Fruit fly (Drosophila melanogaster) whole organism, wandering third instar larva: ENCODE measurements around the gene Fst.

Experiments
- brk ChIP-seq: fragments of 200-800 bp; sonication (Bioruptor generic); optimal IDR thresholded peaks from 2 replicates; lab custom pipeline; 2016; ENCODE audit warnings: missing biosample characterization, mild to moderate bottlenecking, missing genetic modification characterization
- dsf ChIP-seq: sonication (Bioruptor generic); optimal IDR thresholded peaks from 2 replicates; lab custom pipeline; 2016; ENCODE audit warnings: missing biosample characterization, missing genetic modification characterization, borderline replicate concordance
- pan ChIP-seq: fragments of >200 bp; optimal IDR thresholded peaks from 2 replicates; lab custom pipeline; 2017
- psq ChIP-seq: fragments of 200-800 bp; sonication (Bioruptor generic); optimal IDR thresholded peaks from 3 replicates; lab custom pipeline; 2017; ENCODE audit warnings: missing biosample characterization, mild to moderate bottlenecking, missing genetic modification characterization, moderate library complexity
- woc ChIP-seq: sonication (Bioruptor generic); optimal IDR thresholded peaks from 2 replicates; lab custom pipeline; 2016; ENCODE audit warnings: missing biosample characterization, mild to moderate bottlenecking, missing genetic modification characterization

dm6 chr3R:9640313-9640712 lies 5.6 kb downstream of the Fst start:
- no peak for TF ChIP-seq psq (GFP tag; lab: Kevin White, UChicago)
- no peak for TF ChIP-seq woc (GFP tag; lab: Kevin White, UChicago)
- TF ChIP-seq pan (lab: Kevin White, UChicago) = no peak
- no peak for TF ChIP-seq dsf
- TF ChIP-seq brk (GFP tag; lab: Kevin White, UChicago) = no peak
